Fruit fly (Drosophila melanogaster) whole organism, embryonic: ENCODE measurements around the gene Cep135.

ENCODE experiments used
- CG14014 ChIP-seq: fragments of 200-800 bp; sonication (Bioruptor generic); IDR thresholded peaks from 2 replicates; pipeline ENCODE4 v1.3.6; 2022; ENCODE audit warnings: missing biosample characterization, missing genetic modification characterization
- CG8089 ChIP-seq: fragments of 200-800 bp; sonication (Bioruptor generic); optimal IDR thresholded peaks from 3 replicates; lab custom pipeline; 2016; ENCODE audit warnings: missing biosample characterization, missing genetic modification characterization
- CG9817 ChIP-seq: fragments of 200-800 bp; sonication (Bioruptor generic); optimal IDR thresholded peaks from 2 replicates; lab custom pipeline; 2018; ENCODE audit warnings: missing biosample characterization, mild to moderate bottlenecking, missing genetic modification characterization, moderate library complexity
- Doc3 ChIP-seq: fragments of 200-800 bp; sonication (Bioruptor generic); IDR thresholded peaks from 3 replicates; pipeline ENCODE4 v1.3.6; 2022; ENCODE audit warnings: missing biosample characterization, missing genetic modification characterization; ENCODE audit not compliant: partially characterized antibody
- Gug ChIP-seq: fragments of 200-800 bp; sonication (Bioruptor generic); IDR thresholded peaks from 4 replicates; pipeline ENCODE4 v1.3.6; 2022; ENCODE audit warnings: missing biosample characterization, missing genetic modification characterization
- Oli ChIP-seq: fragments of 200-800 bp; sonication (Bioruptor generic); optimal IDR thresholded peaks from 2 replicates; lab custom pipeline; 2018; ENCODE audit warnings: missing biosample characterization, mild to moderate bottlenecking, missing genetic modification characterization, moderate library complexity
- abd-A ChIP-seq: fragments of 200-800 bp; sonication (Bioruptor generic); optimal IDR thresholded peaks from 3 replicates; lab custom pipeline; 2019; ENCODE audit warnings: missing biosample characterization, mild to moderate bottlenecking, missing genetic modification characterization, moderate library complexity
- psq ChIP-seq: fragments of 200-800 bp; sonication (Bioruptor generic); optimal IDR thresholded peaks from 2 replicates; lab custom pipeline; 2017; ENCODE audit warnings: missing biosample characterization, missing genetic modification characterization

dm6 chr3L:15143108-15143507 lies 26.6 kb downstream of the Cep135 start:
- TF ChIP-seq CG9817 (no peak), psq (GFP tag; lab: Kevin White, UChicago) (no peak), CG8089 (GFP tag; lab: Kevin White, UChicago) (no peak), Oli (tag; lab: Kevin White, UChicago) (no peak), CG14014 (no peak), abd-A (tag; lab: Kevin White, UChicago) (no peak), Doc3 (GFP tag; lab: Robert Waterston, UW) (no peak), Gug (GFP tag; lab: Robert Waterston, UW) (no peak)
